Worm (Caenorhabditis elegans) whole organism, L4/young adult: ENCODE data around the gene Y54E2A.9.

Source experiments
- W03F9.2 ChIP-seq: fragments of 150-350 bp; optimal IDR thresholded peaks from 2 replicates; lab custom pipeline; 2014; ENCODE audit warnings: missing biosample characterization, missing genetic modification characterization
- him-1 ChIP-seq: sonication (generic microtip); optimal IDR thresholded peaks from 2 replicates; lab custom pipeline; 2016; ENCODE audit warnings: missing genotype, missing genetic modification reagents, missing genetic modification characterization, missing compliant biosample characterization

DNA sequence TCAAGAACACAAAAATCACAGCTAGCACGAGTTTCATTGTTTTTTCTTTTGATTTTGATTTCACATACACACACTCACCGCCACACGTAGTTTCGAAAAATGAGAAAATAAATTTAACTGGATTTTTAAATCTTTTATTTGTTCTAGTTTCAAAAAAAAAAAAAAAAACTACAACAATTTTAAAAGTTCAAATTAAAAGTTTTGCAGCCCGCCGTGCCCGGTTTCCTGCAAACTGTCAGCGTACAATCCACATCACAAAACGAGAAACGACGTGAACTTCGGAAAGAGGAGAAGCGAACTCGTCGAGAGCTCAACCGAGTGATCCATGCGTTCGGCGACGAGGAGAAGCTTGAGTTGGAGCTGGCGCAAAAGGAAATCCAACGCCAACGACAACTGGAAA, 28.1 kb downstream of the Y54E2A.9 start, which contains the start of gene Y54E2A.5:
- TF ChIP-seq W03F9.2 (tag; lab: Kevin White, UChicago): no peak
- TF ChIP-seq him-1 (tag; lab: Kevin White, UChicago): no peak
